Fruit fly (Drosophila melanogaster): ENCODE measurements around the gene CG3987.

- TF ChIP-seq psq (optimal IDR thresholded peaks at IDR 0.05): no peak
- no peak for TF ChIP-seq CG8478 (optimal IDR thresholded peaks at IDR 0.05)
- no peak for TF ChIP-seq Dll (optimal IDR thresholded peaks at IDR 0.05)
- TF ChIP-seq usp (GFP tag; optimal IDR thresholded peaks at IDR 0.05): no peak
Observed at dm6 chr3R:15113584-15113983, 26.2 kb upstream of the CG3987 start.

Data from whole organism.